Worm (Caenorhabditis elegans) whole organism, midembryonic: ENCODE data around the gene T19H12.12.

Experiments used
- T22C8.4 ChIP-seq: fragments of 200-800 bp; sonication (Bioruptor generic); IDR thresholded peaks from 2 replicates; pipeline ENCODE4 v1.3.6; 2022; ENCODE audit warnings: missing genetic modification characterization, missing compliant biosample characterization
- cog-1 ChIP-seq: sonication (generic microtip); optimal IDR thresholded peaks from 2 replicates; lab custom pipeline; 2016; ENCODE audit warnings: missing genetic modification characterization, missing compliant biosample characterization
- flt-1 ChIP-seq: fragments of 200-800 bp; sonication (Bioruptor generic); IDR thresholded peaks from 2 replicates; pipeline ENCODE4 v1.3.6; 2022; ENCODE audit warnings: missing genetic modification characterization, missing compliant biosample characterization
- klf-2 ChIP-seq: fragments of 200-800 bp; sonication (Bioruptor generic); conservative IDR thresholded peaks from 2 replicates; pipeline ENCODE4 v1.3.6; 2022; ENCODE audit warnings: missing genetic modification reagents, missing genetic modification characterization, missing compliant biosample characterization
- med-1 ChIP-seq: sonication (generic microtip); optimal IDR thresholded peaks from 2 replicates; lab custom pipeline; 2017; ENCODE audit warnings: missing genetic modification characterization, mild to moderate bottlenecking, missing compliant biosample characterization, antibody characterized with exemption, missing genetic modification reagents; ENCODE audit not compliant: insufficient read depth
- ref-1 ChIP-seq: fragments of 200-800 bp; sonication (Bioruptor generic); conservative IDR thresholded peaks from 2 replicates; pipeline ENCODE4 v1.3.6; 2022; ENCODE audit warnings: missing genetic modification reagents, missing genetic modification characterization, missing compliant biosample characterization
- tab-1 ChIP-seq: fragments of 200-800 bp; sonication (Bioruptor generic); IDR thresholded peaks from 2 replicates; pipeline ENCODE4 v1.3.6; 2022; ENCODE audit warnings: missing genetic modification characterization, missing compliant biosample characterization
- ztf-23 ChIP-seq: fragments of 200-800 bp; sonication (Bioruptor generic); IDR thresholded peaks from 2 replicates; pipeline ENCODE4 v1.3.6; 2022; ENCODE audit warnings: missing genetic modification reagents, missing genetic modification characterization, missing compliant biosample characterization
- ztf-29 ChIP-seq: fragments of 200-800 bp; sonication (Bioruptor generic); IDR thresholded peaks from 2 replicates; pipeline ENCODE4 v1.3.6; 2022; ENCODE audit warnings: missing genetic modification reagents, missing genetic modification characterization, missing compliant biosample characterization

ce11 chrV:4918091-4918624, 33.6 kb downstream of the T19H12.12 start, which contains the start of gene C02E7.7:
- TF ChIP-seq T22C8.4 (no peak), ztf-29 (no peak), flt-1 (GFP tag; lab: Robert Waterston, UW) (no peak), ref-1 (GFP tag; lab: Robert Waterston, UW) (no peak), klf-2 (GFP tag; lab: Robert Waterston, UW) (no peak; the same call in 1 of the 2 replicates), tab-1 (GFP tag; lab: Robert Waterston, UW) (no peak), ztf-23 (GFP tag; lab: Robert Waterston, UW) (no peak), cog-1 (no peak), med-1 (GFP tag; lab: Kevin White, UChicago) (no peak)
